Fruit fly (Drosophila melanogaster) whole organism, prepupa: ENCODE results near the gene Sclp.

Source experiments
- CG6854 ChIP-seq: fragments of 200-800 bp; sonication (Bioruptor generic); optimal IDR thresholded peaks from 2 replicates; lab custom pipeline; 2017; ENCODE audit warnings: missing biosample characterization, mild to moderate bottlenecking, missing genetic modification characterization
- Eip75B ChIP-seq: fragments of 200-800 bp; sonication (Bioruptor generic); optimal IDR thresholded peaks from 3 replicates; lab custom pipeline; 2016; ENCODE audit warnings: missing biosample characterization, missing genetic modification characterization
- Hr39 ChIP-seq: fragments of 200-800 bp; sonication (Bioruptor generic); optimal IDR thresholded peaks from 2 replicates; lab custom pipeline; 2016; ENCODE audit warnings: missing biosample characterization, missing genetic modification characterization
- Hr4 ChIP-seq: fragments of 200-800 bp; sonication (Bioruptor generic); optimal IDR thresholded peaks from 3 replicates; lab custom pipeline; 2016; ENCODE audit warnings: missing biosample characterization, missing genetic modification characterization

DNA sequence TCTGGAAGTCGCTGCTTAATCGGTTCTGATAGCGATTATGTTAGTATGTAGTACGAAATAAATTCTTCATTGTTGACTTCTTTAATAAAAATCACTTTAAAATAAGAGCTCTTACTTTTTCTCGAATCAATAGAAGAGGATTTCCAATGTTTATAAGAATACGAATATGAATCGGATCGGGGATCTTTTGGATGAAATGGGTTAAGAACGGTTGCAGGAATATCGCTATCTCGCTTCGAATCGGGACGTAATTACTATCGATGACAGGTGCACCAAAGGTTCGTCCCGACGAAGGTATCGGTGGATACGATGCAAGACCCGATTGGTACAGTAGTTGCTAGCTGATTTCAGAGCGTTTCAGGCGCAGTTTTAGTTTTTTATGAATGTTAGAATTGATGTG lies 30.8 kb downstream of the Sclp start, which contains the start of gene wisp:
- TF ChIP-seq Hr4 (GFP tag; lab: Kevin White, UChicago), result no peak
- TF ChIP-seq CG6854 (GFP tag; lab: Kevin White, UChicago), result no peak
- TF ChIP-seq Hr39 (GFP tag; lab: Kevin White, UChicago), result no peak
- TF ChIP-seq Eip75B (GFP tag; lab: Kevin White, UChicago), result no peak
